Fruit fly (Drosophila melanogaster) whole organism, wandering third instar larva: Measurements from ENCODE around the gene Tdh.

Source experiments
- Abd-B ChIP-seq: fragments of >200 bp; optimal IDR thresholded peaks from 2 replicates; lab custom pipeline; 2017; ENCODE audit warnings: missing biosample characterization, missing genetic modification characterization
- CG32264 ChIP-seq: fragments of 200-800 bp; sonication (Bioruptor generic); optimal IDR thresholded peaks from 2 replicates; lab custom pipeline; 2016; ENCODE audit warnings: missing biosample characterization, missing genetic modification characterization
- CrebA ChIP-seq: fragments of 200-800 bp; sonication (Bioruptor generic); optimal IDR thresholded peaks from 2 replicates; lab custom pipeline; 2016; ENCODE audit warnings: missing biosample characterization, mild to moderate bottlenecking, missing genetic modification characterization, borderline replicate concordance
- Dfd ChIP-seq: fragments of >200 bp; optimal IDR thresholded peaks from 2 replicates; lab custom pipeline; 2017; ENCODE audit warnings: missing biosample characterization, missing genetic modification characterization
- Dif ChIP-seq: fragments of 200-275, 200-300 bp; sonication (Bioruptor generic); optimal IDR thresholded peaks from 2 replicates; lab custom pipeline; 2018; ENCODE audit warnings: missing biosample characterization, missing genetic modification characterization; ENCODE audit not compliant: partially characterized antibody
- GATAd ChIP-seq: sonication (Bioruptor generic); optimal IDR thresholded peaks from 2 replicates; lab custom pipeline; 2016; ENCODE audit warnings: missing biosample characterization, missing genetic modification characterization
- HLH106 ChIP-seq: fragments of 200-800 bp; optimal IDR thresholded peaks from 3 replicates; lab custom pipeline; 2019; ENCODE audit warnings: missing biosample characterization, mild to moderate bottlenecking, missing genetic modification characterization, moderate library complexity
- Hnf4 ChIP-seq: fragments of 200-800 bp; sonication (Bioruptor generic); optimal IDR thresholded peaks from 2 replicates; lab custom pipeline; 2016; ENCODE audit warnings: missing biosample characterization, mild to moderate bottlenecking, missing genetic modification characterization
- Hr83 ChIP-seq: fragments of 200-300 bp; sonication (Bioruptor generic); optimal IDR thresholded peaks from 2 replicates; lab custom pipeline; 2016; ENCODE audit warnings: missing biosample characterization, mild to moderate bottlenecking, missing genetic modification characterization, moderate library complexity; ENCODE audit not compliant: poor library complexity, severe bottlenecking
- Mio ChIP-seq: sonication (Bioruptor generic); optimal IDR thresholded peaks from 2 replicates; lab custom pipeline; 2016; ENCODE audit warnings: missing biosample characterization, missing genetic modification characterization
- Myc ChIP-seq: fragments of >200 bp; optimal IDR thresholded peaks from 2 replicates; lab custom pipeline; 2017
- N ChIP-seq: fragments of >200 bp; optimal IDR thresholded peaks from 2 replicates; lab custom pipeline; 2018; ENCODE audit warnings: missing biosample characterization, missing external identifiers, missing genetic modification characterization
- OdsH ChIP-seq: fragments of 200-800 bp; sonication (Bioruptor generic); optimal IDR thresholded peaks from 2 replicates; lab custom pipeline; 2016; ENCODE audit warnings: missing biosample characterization, mild to moderate bottlenecking, missing genetic modification characterization
- Rel ChIP-seq, 2 experiments: fragments of 200-800 bp; sonication (Bioruptor generic) in 1 of 2; optimal IDR thresholded peaks; 2 replicates in 1 of 2; 3 replicates in 1 of 2; lab custom pipeline; 2016 to 2019; ENCODE audit warnings: mild to moderate bottlenecking in 2 of 2, missing biosample characterization in 2 of 2, missing genetic modification characterization in 2 of 2, moderate library complexity in 1 of 2
- Sp1 ChIP-seq: fragments of 200-800 bp; sonication (Bioruptor generic); optimal IDR thresholded peaks from 3 replicates; lab custom pipeline; 2019; ENCODE audit warnings: missing biosample characterization, mild to moderate bottlenecking, missing genetic modification characterization, moderate library complexity
- br ChIP-seq: fragments of 200-800 bp; sonication (Bioruptor generic); optimal IDR thresholded peaks from 2 replicates; lab custom pipeline; 2016; ENCODE audit warnings: missing biosample characterization, missing genetic modification characterization
- brk ChIP-seq: fragments of 200-800 bp; sonication (Bioruptor generic); optimal IDR thresholded peaks from 2 replicates; lab custom pipeline; 2016; ENCODE audit warnings: missing biosample characterization, mild to moderate bottlenecking, missing genetic modification characterization
- dl ChIP-seq, 2 experiments: fragments of 175-275, 200-275 bp in 1 of 2; fragments of 200-275 bp in 1 of 2; sonication (Bioruptor generic); optimal IDR thresholded peaks; lab custom pipeline; 2018; ENCODE audit warnings: mild to moderate bottlenecking in 2 of 2, missing biosample characterization in 2 of 2, missing genetic modification characterization in 2 of 2, moderate library complexity in 2 of 2; ENCODE audit not compliant: partially characterized antibody in 2 of 2, insufficient read depth in 1 of 2
- dmrt93B ChIP-seq: fragments of 200-800 bp; sonication (Bioruptor generic); optimal IDR thresholded peaks from 2 replicates; lab custom pipeline; 2018; ENCODE audit warnings: missing biosample characterization, mild to moderate bottlenecking, missing genetic modification characterization
- dsf ChIP-seq: sonication (Bioruptor generic); optimal IDR thresholded peaks from 2 replicates; lab custom pipeline; 2016; ENCODE audit warnings: missing biosample characterization, missing genetic modification characterization, borderline replicate concordance
- ey ChIP-seq: fragments of 200-800 bp; sonication (Bioruptor generic); optimal IDR thresholded peaks from 2 replicates; lab custom pipeline; 2016; ENCODE audit warnings: missing biosample characterization, missing genetic modification characterization
- foxo ChIP-seq, 2 experiments: fragments of 200-800 bp; sonication (Bioruptor generic); optimal IDR thresholded peaks; 2 replicates in 1 of 2; 3 replicates in 1 of 2; lab custom pipeline; 2016 to 2017; ENCODE audit warnings: missing biosample characterization in 2 of 2, missing genetic modification characterization in 2 of 2
- fru ChIP-seq: fragments of 200-800 bp; sonication (Bioruptor generic); optimal IDR thresholded peaks from 3 replicates; lab custom pipeline; 2016; ENCODE audit warnings: missing biosample characterization, mild to moderate bottlenecking, missing genetic modification characterization
- h ChIP-seq: fragments of 200-800 bp; sonication (Bioruptor generic); optimal IDR thresholded peaks from 3 replicates; lab custom pipeline; 2016; ENCODE audit warnings: missing biosample characterization, mild to moderate bottlenecking, missing genetic modification characterization
- jim ChIP-seq: fragments of 175-275, 200-325 bp; sonication (Bioruptor generic); optimal IDR thresholded peaks from 2 replicates; lab custom pipeline; 2016; ENCODE audit warnings: missing biosample characterization, mild to moderate bottlenecking, missing genetic modification characterization
- lola ChIP-seq: fragments of >200 bp; optimal IDR thresholded peaks from 2 replicates; lab custom pipeline; 2017; ENCODE audit warnings: missing biosample characterization, missing genetic modification characterization
- pan ChIP-seq: fragments of >200 bp; optimal IDR thresholded peaks from 2 replicates; lab custom pipeline; 2017
- psq ChIP-seq: fragments of 200-800 bp; sonication (Bioruptor generic); optimal IDR thresholded peaks from 3 replicates; lab custom pipeline; 2017; ENCODE audit warnings: missing biosample characterization, mild to moderate bottlenecking, missing genetic modification characterization, moderate library complexity
- rgr ChIP-seq: fragments of 200-800 bp; sonication (Bioruptor generic); optimal IDR thresholded peaks from 3 replicates; lab custom pipeline; 2016; ENCODE audit warnings: missing biosample characterization, mild to moderate bottlenecking, missing genetic modification characterization
- sage ChIP-seq: fragments of 200-800 bp; sonication (Bioruptor generic); optimal IDR thresholded peaks from 2 replicates; lab custom pipeline; 2016; ENCODE audit warnings: missing biosample characterization, mild to moderate bottlenecking, missing genetic modification characterization
- sv ChIP-seq: fragments of 200-800 bp; sonication (Bioruptor generic); optimal IDR thresholded peaks from 3 replicates; lab custom pipeline; 2016; ENCODE audit warnings: missing biosample characterization, missing genetic modification characterization
- tai ChIP-seq: sonication (Bioruptor generic); optimal IDR thresholded peaks from 2 replicates; lab custom pipeline; 2016; ENCODE audit warnings: missing biosample characterization, missing genetic modification characterization
- woc ChIP-seq: sonication (Bioruptor generic); optimal IDR thresholded peaks from 2 replicates; lab custom pipeline; 2016; ENCODE audit warnings: missing biosample characterization, mild to moderate bottlenecking, missing genetic modification characterization

The Tdh gene

dm6 chr3L:20517179-20517834 lies 50.6 kb downstream of the Tdh start (continued):
- TF ChIP-seq dmrt93B (GFP tag; lab: Kevin White, UChicago) (no peak), OdsH (no peak), foxo (GFP tag; optimal IDR thresholded peaks at IDR 0.05; lab: Kevin White, UChicago) (no peak), br (no peak), N (GFP tag; lab: Kevin White, UChicago) (no peak)

dm6 chr3L:20517897-20518804 lies 51.4 kb downstream of the Tdh start:
- peak; percentile 100 for TF ChIP-seq psq (GFP tag; lab: Kevin White, UChicago)
- TF ChIP-seq dmrt93B (GFP tag; lab: Kevin White, UChicago), result peak; percentile 8
- TF ChIP-seq HLH106 (tag; lab: Kevin White, UChicago), result peak; percentile 49
- peak; percentile 82 for TF ChIP-seq jim (GFP tag; lab: Kevin White, UChicago)
- peak; percentile 52 for TF ChIP-seq OdsH
- TF ChIP-seq sv (GFP tag; lab: Kevin White, UChicago), result no peak
- peak; percentile 36 for TF ChIP-seq Dif
- TF ChIP-seq CG32264 (GFP tag; lab: Kevin White, UChicago), result no peak
- no peak for TF ChIP-seq Dfd (GFP tag; lab: Kevin White, UChicago)
- TF ChIP-seq Hnf4 (GFP tag; lab: Kevin White, UChicago), result peak; percentile 24
- TF ChIP-seq Abd-B (GFP tag; lab: Kevin White, UChicago), result no peak
- TF ChIP-seq h, result peak; percentile 32
- TF ChIP-seq Hr83 (GFP tag; lab: Kevin White, UChicago), result peak; percentile 13
- TF ChIP-seq N (GFP tag; lab: Kevin White, UChicago), result no peak
- TF ChIP-seq tai, result peak; percentile 41
- TF ChIP-seq CrebA (GFP tag; lab: Kevin White, UChicago), result no peak
- TF ChIP-seq woc (GFP tag; lab: Kevin White, UChicago), result peak; percentile 11
- peak; percentile 39 for TF ChIP-seq br
- peak; percentile 67 for TF ChIP-seq ey (GFP tag; lab: Kevin White, UChicago)
- peak; percentile 35 for TF ChIP-seq Sp1
- TF ChIP-seq rgr (GFP tag; lab: Kevin White, UChicago), result peak; percentile 54
- no peak for TF ChIP-seq Rel (GFP tag; optimal IDR thresholded peaks at IDR 0.05; lab: Kevin White, UChicago)
- peak; percentile 85 for TF ChIP-seq Rel (tag; optimal IDR thresholded peaks at IDR 0.05; lab: Kevin White, UChicago)
- peak; percentile 56 to 60 for TF ChIP-seq foxo (GFP tag; optimal IDR thresholded peaks at IDR 0.05; lab: Kevin White, UChicago)
- peak; percentile 11 for TF ChIP-seq Mio (GFP tag; lab: Kevin White, UChicago)
- peak; percentile 78 for TF ChIP-seq fru (GFP tag; lab: Kevin White, UChicago)

- TF ChIP-seq N (GFP tag; lab: Kevin White, UChicago) (no peak), pan (lab: Kevin White, UChicago) (no peak), woc (GFP tag; lab: Kevin White, UChicago) (no peak), Myc (lab: Kevin White, UChicago) (no peak), sage (GFP tag; lab: Kevin White, UChicago) (no peak), lola (GFP tag; lab: Kevin White, UChicago) (no peak), rgr (GFP tag; lab: Kevin White, UChicago) (no peak), Rel (GFP tag; optimal IDR thresholded peaks at IDR 0.05; lab: Kevin White, UChicago) (no peak), Rel (tag; optimal IDR thresholded peaks at IDR 0.05; lab: Kevin White, UChicago) (peak; percentile 46), br (peak; percentile 17), OdsH (no peak), Abd-B (GFP tag; lab: Kevin White, UChicago) (no peak), Sp1 (peak; percentile 32), tai (no peak), brk (no peak), psq (GFP tag; lab: Kevin White, UChicago) (peak; percentile 98), dsf (GFP tag; lab: Kevin White, UChicago) (no peak), ey (GFP tag; lab: Kevin White, UChicago) (no peak), GATAd (GFP tag; lab: Kevin White, UChicago) (no peak), Hr83 (GFP tag; lab: Kevin White, UChicago) (peak; percentile 46), Hnf4 (GFP tag; lab: Kevin White, UChicago) (no peak), dl (GFP tag; optimal IDR thresholded peaks at IDR 0.05; lab: Kevin White, UChicago; ENCODE audit: insufficient read depth in 1 of 2, partially characterized antibody in 2 of 2) (peak in 1 of 2 experiments; percentile 21), CrebA (GFP tag; lab: Kevin White, UChicago) (no peak), sv (GFP tag; lab: Kevin White, UChicago) (no peak), Mio (GFP tag; lab: Kevin White, UChicago) (no peak), fru (GFP tag; lab: Kevin White, UChicago) (peak; percentile 7)
Measured at dm6 chr3L:20518805-20519503, 52.2 kb downstream of the Tdh start, which contains the start of gene BNIP3. Gene BNIP3 (minus strand): TSS chr3L:20519393.
